Worm (Caenorhabditis elegans) whole organism, mixed stage, embryonic: ENCODE data around the gene F10G2.1.
A peak's percentile ranks its signal among the peaks of the same experiment; 100 is the strongest.

Experiments used
- bed-3 ChIP-seq: fragments of 200-800 bp; sonication (Bioruptor generic); optimal IDR thresholded peaks from 3 replicates; lab custom pipeline; 2018; ENCODE audit warnings: mild to moderate bottlenecking, missing genetic modification characterization, moderate library complexity, missing compliant biosample characterization
- blmp-1 ChIP-seq: fragments of 150-350 bp; optimal IDR thresholded peaks from 2 replicates; lab custom pipeline; 2014; ENCODE audit warnings: missing biosample characterization, missing genetic modification characterization
- ceh-39 ChIP-seq: fragments of 150-350 bp; optimal IDR thresholded peaks from 2 replicates; lab custom pipeline; 2014; ENCODE audit warnings: missing biosample characterization, missing genetic modification characterization
- ceh-43 ChIP-seq: fragments of 200-800 bp; sonication (Bioruptor generic); optimal IDR thresholded peaks from 2 replicates; lab custom pipeline; 2018; ENCODE audit warnings: mild to moderate bottlenecking, missing genetic modification characterization, moderate library complexity, missing compliant biosample characterization
- ceh-83 ChIP-seq: fragments of 200-800 bp; sonication (Bioruptor generic); optimal IDR thresholded peaks from 2 replicates; lab custom pipeline; 2018; ENCODE audit warnings: mild to moderate bottlenecking, missing genetic modification characterization, missing compliant biosample characterization
- ces-1 ChIP-seq: fragments of 150-350 bp; optimal IDR thresholded peaks from 2 replicates; lab custom pipeline; 2014; ENCODE audit warnings: missing biosample characterization, missing genetic modification reagents, missing genetic modification characterization
- cnd-1 ChIP-seq: fragments of 200-800 bp; sonication (Bioruptor generic); optimal IDR thresholded peaks from 2 replicates; lab custom pipeline; 2018; ENCODE audit warnings: mild to moderate bottlenecking, missing genetic modification characterization, missing compliant biosample characterization
- elt-3 ChIP-seq: fragments of 150-350 bp; optimal IDR thresholded peaks from 2 replicates; lab custom pipeline; 2014; ENCODE audit warnings: missing biosample characterization, missing genetic modification characterization
- flh-1 ChIP-seq: fragments of 200-800 bp; sonication (Bioruptor generic); optimal IDR thresholded peaks from 2 replicates; lab custom pipeline; 2018; ENCODE audit warnings: mild to moderate bottlenecking, missing genetic modification characterization, moderate library complexity, missing compliant biosample characterization
- ham-2 ChIP-seq: fragments of 200-800 bp; sonication (Bioruptor generic); optimal IDR thresholded peaks from 2 replicates; lab custom pipeline; 2018; ENCODE audit warnings: mild to moderate bottlenecking, missing genetic modification characterization, missing compliant biosample characterization
- hlh-1 ChIP-seq: fragments of 150-350 bp; optimal IDR thresholded peaks from 2 replicates; lab custom pipeline; 2014; ENCODE audit warnings: missing biosample characterization, missing genetic modification reagents, missing genetic modification characterization
- lin-13 ChIP-seq: fragments of 150-350 bp; optimal IDR thresholded peaks from 2 replicates; lab custom pipeline; 2014; ENCODE audit warnings: missing biosample characterization, missing genetic modification characterization
- lin-32 ChIP-seq: fragments of 200-800 bp; sonication (Bioruptor generic); optimal IDR thresholded peaks from 2 replicates; lab custom pipeline; 2018; ENCODE audit warnings: mild to moderate bottlenecking, missing genetic modification characterization, missing compliant biosample characterization
- lsy-2 ChIP-seq: fragments of 150-350 bp; optimal IDR thresholded peaks from 2 replicates; lab custom pipeline; 2014; ENCODE audit warnings: missing biosample characterization, missing genetic modification characterization
- mab-5 ChIP-seq: fragments of 150-350 bp; optimal IDR thresholded peaks from 2 replicates; lab custom pipeline; 2014; ENCODE audit warnings: missing biosample characterization, missing genetic modification characterization
- mep-1 ChIP-seq: fragments of 150-350 bp; optimal IDR thresholded peaks from 2 replicates; lab custom pipeline; 2017; ENCODE audit warnings: missing biosample characterization, missing genetic modification reagents, missing genetic modification characterization, inconsistent platforms
- nhr-12 ChIP-seq: fragments of 150-350 bp; optimal IDR thresholded peaks from 2 replicates; lab custom pipeline; 2014; ENCODE audit warnings: missing biosample characterization, missing genetic modification characterization
- nhr-2 ChIP-seq: fragments of 150-350 bp; optimal IDR thresholded peaks from 2 replicates; lab custom pipeline; 2014; ENCODE audit warnings: missing biosample characterization, missing genetic modification characterization
- nhr-237 ChIP-seq: fragments of 150-350 bp; optimal IDR thresholded peaks from 2 replicates; lab custom pipeline; 2014; ENCODE audit warnings: missing biosample characterization, missing genetic modification characterization
- nhr-28 ChIP-seq: fragments of 150-350 bp; optimal IDR thresholded peaks from 2 replicates; lab custom pipeline; 2014; ENCODE audit warnings: missing biosample characterization, missing genetic modification characterization
- nhr-76 ChIP-seq: sonication (generic microtip); optimal IDR thresholded peaks from 2 replicates; lab custom pipeline; 2017; ENCODE audit warnings: missing biosample characterization, missing genetic modification characterization
- pha-4 ChIP-seq: fragments of 150-350 bp; optimal IDR thresholded peaks from 2 replicates; lab custom pipeline; 2018; ENCODE audit warnings: missing biosample characterization, missing genetic modification reagents, missing genetic modification characterization
- sem-2 ChIP-seq: fragments of 200-800 bp; sonication (Bioruptor generic); optimal IDR thresholded peaks from 2 replicates; lab custom pipeline; 2018; ENCODE audit warnings: mild to moderate bottlenecking, missing genetic modification characterization, missing compliant biosample characterization
- snpc-4 ChIP-seq: fragments of 150-350 bp; optimal IDR thresholded peaks from 2 replicates; lab custom pipeline; 2014; ENCODE audit warnings: missing biosample characterization, missing genetic modification characterization
- sptf-1 ChIP-seq: sonication (generic microtip); optimal IDR thresholded peaks from 2 replicates; lab custom pipeline; 2017; ENCODE audit warnings: mild to moderate bottlenecking, missing genetic modification characterization, moderate library complexity, missing compliant biosample characterization
- unc-39 ChIP-seq: fragments of 150-350 bp; optimal IDR thresholded peaks from 2 replicates; lab custom pipeline; 2014; ENCODE audit warnings: missing biosample characterization, missing genetic modification characterization
- unc-62 ChIP-seq: fragments of 150-350 bp; optimal IDR thresholded peaks from 2 replicates; lab custom pipeline; 2014; ENCODE audit warnings: missing biosample characterization, missing genetic modification reagents, missing genetic modification characterization
- zip-8 ChIP-seq: fragments of 150-350 bp; optimal IDR thresholded peaks from 2 replicates; lab custom pipeline; 2014; ENCODE audit warnings: missing biosample characterization, missing genetic modification characterization
- ztf-11 ChIP-seq: fragments of 150-350 bp; optimal IDR thresholded peaks from 2 replicates; lab custom pipeline; 2014; ENCODE audit warnings: missing biosample characterization, missing genetic modification characterization

F10G2.1 gene

DNA sequence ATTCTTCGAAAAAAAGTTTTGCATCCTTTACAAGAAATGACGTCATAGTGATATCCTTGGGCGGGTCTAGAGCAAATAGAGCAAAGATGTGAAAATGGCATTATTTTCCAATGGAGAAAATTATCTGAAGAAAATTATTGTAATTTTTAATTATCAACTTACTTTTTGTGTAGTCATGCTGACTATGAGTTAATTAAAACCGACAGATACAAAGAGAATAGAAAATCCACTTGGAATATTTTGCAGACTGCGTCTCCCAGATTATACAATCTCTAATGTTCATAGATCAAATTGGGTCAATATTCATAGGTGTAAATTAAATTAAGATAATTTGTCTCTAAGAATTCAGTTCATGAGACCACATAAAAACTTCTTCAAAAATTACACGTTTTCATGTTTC lies 17.2 kb downstream of the F10G2.1 start, which contains the start of gene nhr-149:
Gene nhr-149 (minus strand): TSS at position 101 of the 400 bp plus-strand sequence.
- TF ChIP-seq pha-4: no peak
- TF ChIP-seq zip-8 (tag; lab: Kevin White, UChicago): peak; percentile 53

- TF ChIP-seq sptf-1 (tag; lab: Kevin White, UChicago) (no peak), ceh-83 (GFP tag; lab: Kevin White, UChicago) (no peak), nhr-28 (tag; lab: Kevin White, UChicago) (no peak), bed-3 (GFP tag; lab: Kevin White, UChicago) (no peak), nhr-76 (tag; lab: Kevin White, UChicago) (no peak), pha-4 (no peak), ces-1 (GFP tag; lab: Kevin White, UChicago) (no peak), zip-8 (tag; lab: Kevin White, UChicago) (no peak), hlh-1 (tag; lab: Kevin White, UChicago) (no peak), blmp-1 (no peak), elt-3 (no peak), unc-62 (GFP tag; lab: Kevin White, UChicago) (no peak), flh-1 (GFP tag; lab: Kevin White, UChicago) (no peak), nhr-2 (tag; lab: Kevin White, UChicago) (no peak)
These were observed 20.1 kb downstream of the F10G2.1 start, which contains the start of the genes srh-231 and srh-275 for ce11 chrV:7352186-7353053. Gene srh-231 (minus strand): TSS chrV:7352236. Gene srh-275 (plus strand): TSS chrV:7353003.

ce11 chrV:7353602-7354001 lies 21.2 kb downstream of the F10G2.1 start:
- TF ChIP-seq nhr-237: no peak
- TF ChIP-seq sptf-1 (tag; lab: Kevin White, UChicago): no peak
- TF ChIP-seq mab-5 (tag; lab: Kevin White, UChicago): no peak
- TF ChIP-seq lsy-2: no peak
- TF ChIP-seq ceh-83 (GFP tag; lab: Kevin White, UChicago): no peak
- no peak for TF ChIP-seq ceh-43 (GFP tag; lab: Kevin White, UChicago)
- no peak for TF ChIP-seq elt-3
- no peak for TF ChIP-seq ceh-39 (tag; lab: Kevin White, UChicago)
- no peak for TF ChIP-seq snpc-4 (tag; lab: Kevin White, UChicago)

DNA sequence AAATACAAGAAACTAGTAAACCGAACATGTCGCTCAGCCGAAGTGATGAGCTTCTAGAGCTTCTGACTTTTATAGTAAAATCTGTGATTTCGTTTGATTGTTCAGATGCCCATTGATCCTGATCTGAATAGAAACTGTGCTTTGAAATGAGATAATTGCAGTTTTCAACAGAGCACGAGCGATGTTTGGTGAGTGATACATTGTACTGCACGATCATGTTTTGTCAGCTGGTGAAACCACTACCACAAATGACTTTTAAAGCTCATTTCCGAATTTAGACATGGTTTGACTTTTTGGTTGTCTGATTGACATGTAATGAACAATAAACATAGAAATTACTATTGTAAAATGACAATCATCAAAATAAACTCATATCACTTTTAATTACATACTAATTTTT lies 23.1 kb downstream of the F10G2.1 start, which contains the start of gene tag-293:
Gene tag-293 (minus strand): TSS at position 101 of the 400 bp plus-strand sequence.
- TF ChIP-seq mep-1 (tag; lab: Kevin White, UChicago) (no peak), ceh-83 (GFP tag; lab: Kevin White, UChicago) (no peak), nhr-2 (tag; lab: Kevin White, UChicago) (no peak), ceh-43 (GFP tag; lab: Kevin White, UChicago) (no peak), lsy-2 (no peak)

DNA sequence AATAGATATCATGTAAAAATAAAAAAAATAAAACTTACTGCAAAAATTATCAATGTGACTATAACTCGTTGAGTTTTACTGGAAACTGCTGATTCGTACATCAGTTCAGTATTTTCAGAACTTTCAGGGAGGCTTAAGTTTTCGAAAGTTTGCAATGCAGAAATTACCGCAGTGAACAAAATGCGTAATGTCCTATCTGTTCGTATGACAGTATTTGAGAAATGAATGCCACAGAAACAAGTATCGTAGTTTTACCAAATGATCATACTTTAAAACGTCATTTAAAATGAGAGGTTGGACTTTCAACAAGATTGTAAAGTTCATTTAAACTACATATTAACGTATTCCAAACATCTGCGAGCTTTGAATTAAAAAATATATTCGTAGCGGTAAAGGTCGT lies 24.3 kb downstream of the F10G2.1 start, which contains the start of gene C03G6.21:
Gene C03G6.21 (minus strand): TSS at position 101 of the 400 bp plus-strand sequence.
- TF ChIP-seq hlh-1 (tag; lab: Kevin White, UChicago): no peak
- no peak for TF ChIP-seq lin-13 (tag; lab: Kevin White, UChicago)
- no peak for TF ChIP-seq ceh-39 (tag; lab: Kevin White, UChicago)
- no peak for TF ChIP-seq ces-1 (GFP tag; lab: Kevin White, UChicago)
- no peak for TF ChIP-seq unc-39 (tag; lab: Kevin White, UChicago)
- TF ChIP-seq zip-8 (tag; lab: Kevin White, UChicago): no peak

ce11 chrV:7357132-7357531 lies 24.8 kb downstream of the F10G2.1 start, which contains the start of gene C03G6.6:
Gene C03G6.6 (plus strand): TSS chrV:7357432.
- TF ChIP-seq mab-5 (tag; lab: Kevin White, UChicago) (no peak), ceh-83 (GFP tag; lab: Kevin White, UChicago) (no peak), nhr-12 (tag; lab: Kevin White, UChicago) (no peak)

DNA sequence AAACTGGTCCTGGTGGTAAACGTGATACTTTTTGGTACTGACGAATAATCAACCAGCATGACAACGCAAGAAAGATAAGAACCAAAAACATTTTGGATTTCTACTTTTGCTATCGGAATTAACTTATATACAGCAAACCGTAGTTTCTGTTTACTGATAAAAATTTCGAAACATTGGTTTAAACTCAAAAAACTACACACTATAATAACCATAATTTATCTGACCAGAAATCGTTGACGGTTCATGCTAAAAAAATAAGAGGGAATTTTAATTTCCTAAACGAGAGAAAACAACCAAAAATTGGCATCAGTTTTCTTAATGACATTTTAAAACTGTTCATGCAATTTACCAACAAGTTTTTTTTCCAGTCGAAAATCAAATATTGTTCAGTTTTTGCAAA lies 29.3 kb downstream of the F10G2.1 start, which contains the start of gene cyp-35A1:
Gene cyp-35A1 (minus strand): TSS at position 101 of the 400 bp plus-strand sequence.
- TF ChIP-seq ceh-39 (tag; lab: Kevin White, UChicago): no peak
- no peak for TF ChIP-seq ceh-83 (GFP tag; lab: Kevin White, UChicago)
- TF ChIP-seq ztf-11: no peak
- no peak for TF ChIP-seq unc-39 (tag; lab: Kevin White, UChicago)
- no peak for TF ChIP-seq ces-1 (GFP tag; lab: Kevin White, UChicago)
- no peak for TF ChIP-seq ham-2
- no peak for TF ChIP-seq ceh-43 (GFP tag; lab: Kevin White, UChicago)
- no peak for TF ChIP-seq cnd-1 (tag; lab: Kevin White, UChicago)
- TF ChIP-seq snpc-4 (tag; lab: Kevin White, UChicago): no peak
- TF ChIP-seq mab-5 (tag; lab: Kevin White, UChicago): no peak
- no peak for TF ChIP-seq lin-32 (GFP tag; lab: Kevin White, UChicago)
- TF ChIP-seq zip-8 (tag; lab: Kevin White, UChicago): no peak
- TF ChIP-seq nhr-28 (tag; lab: Kevin White, UChicago): no peak
- TF ChIP-seq unc-62 (GFP tag; lab: Kevin White, UChicago): no peak
- TF ChIP-seq sem-2 (GFP tag; lab: Kevin White, UChicago): no peak
- TF ChIP-seq nhr-12 (tag; lab: Kevin White, UChicago): no peak
